Worm (Caenorhabditis elegans): ENCODE results near the gene frpr-14.

DNA sequence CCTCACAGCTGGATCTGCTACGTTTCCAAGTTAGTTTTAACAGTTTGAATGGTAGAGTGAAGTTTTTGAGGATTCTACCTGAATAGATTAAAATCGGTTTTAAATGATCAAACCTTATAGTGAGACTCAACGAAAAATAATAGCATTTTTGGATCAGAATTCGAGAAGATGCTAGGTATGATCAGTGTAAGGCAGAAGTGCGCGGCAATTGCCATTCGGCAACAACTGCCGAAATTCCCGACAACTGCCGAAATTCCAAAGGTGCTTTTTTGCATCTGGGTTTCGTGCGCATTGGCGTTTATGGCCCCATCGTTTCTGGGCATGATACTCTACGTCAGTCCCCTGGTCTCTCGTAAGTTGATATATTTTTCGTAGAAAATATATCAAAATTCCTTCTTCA, 32.7 kb downstream of the frpr-14 start, which contains the start of gene T02H6.6:
- TF ChIP-seq unc-62 (GFP tag; optimal IDR thresholded peaks at IDR 0.05) (no peak), nhr-76 (tag; optimal IDR thresholded peaks at IDR 0.05) (no peak), unc-39 (tag; optimal IDR thresholded peaks at IDR 0.05) (no peak), lin-13 (tag; optimal IDR thresholded peaks at IDR 0.05) (no peak), snpc-4 (tag; optimal IDR thresholded peaks at IDR 0.05) (no peak), ztf-11 (tag; optimal IDR thresholded peaks at IDR 0.05) (no peak), lin-32 (GFP tag; optimal IDR thresholded peaks at IDR 0.05) (no peak), tbx-8 (GFP tag; optimal IDR thresholded peaks at IDR 0.05) (no peak)

Data from whole organism, mixed stage, embryonic.